Fruit fly (Drosophila melanogaster): Measurements from ENCODE around the gene COX5A.

The COX5A gene

dm6 chr3R:11820148-11820547, 989 bp downstream of the COX5A start:
- TF ChIP-seq Pdp1 (GFP tag; optimal IDR thresholded peaks at IDR 0.05) (peak in 1 of 2 experiments; percentile 93), tll (GFP tag; optimal IDR thresholded peaks at IDR 0.05) (no peak)

- TF ChIP-seq Pdp1 (GFP tag; optimal IDR thresholded peaks at IDR 0.05) (peak in 1 of 2 experiments; percentile 88), hb (GFP tag; IDR thresholded peaks at IDR 0.05; ENCODE audit: partially characterized antibody) (no peak), CG9932 (GFP tag; IDR thresholded peaks at IDR 0.05) (no peak), CG12071 (GFP tag; optimal IDR thresholded peaks at IDR 0.05) (no peak), CG10462 (GFP tag; optimal IDR thresholded peaks at IDR 0.05) (no peak), crp (GFP tag; optimal IDR thresholded peaks at IDR 0.05) (no peak), peb (GFP tag; IDR thresholded peaks at IDR 0.05) (no peak), CG7786 (GFP tag; optimal IDR thresholded peaks at IDR 0.05) (no peak), CG3995 (GFP tag; optimal IDR thresholded peaks at IDR 0.05) (peak; percentile 43), CG7745 (tag; optimal IDR thresholded peaks at IDR 0.05) (no peak), Asciz (GFP tag; optimal IDR thresholded peaks at IDR 0.05) (no peak), ftz-f1 (GFP tag; optimal IDR thresholded peaks at IDR 0.05) (no peak), az2 (GFP tag; optimal IDR thresholded peaks at IDR 0.05) (no peak), al (GFP tag; IDR thresholded peaks at IDR 0.05) (no peak), cg (GFP tag; optimal IDR thresholded peaks at IDR 0.05) (peak; percentile 41)
Measured at dm6 chr3R:11821800-11822199, 2.6 kb downstream of the COX5A start.

dm6 chr3R:11822266-11822665, 3.1 kb downstream of the COX5A start, which contains the start of gene Kyat:
TSS of gene Kyat (minus strand) at chr3R:11822493.
- TF ChIP-seq CG4617 (GFP tag; optimal IDR thresholded peaks at IDR 0.05; ENCODE audit: borderline replicate concordance): peak; percentile 75
- no peak for TF ChIP-seq CG6654 (GFP tag; optimal IDR thresholded peaks at IDR 0.05)
- TF ChIP-seq ftz-f1 (GFP tag; optimal IDR thresholded peaks at IDR 0.05): peak; percentile 88
- peak; percentile 41 for TF ChIP-seq CG12391 (tag; optimal IDR thresholded peaks at IDR 0.05)
- TF ChIP-seq YL-1 (GFP tag; optimal IDR thresholded peaks at IDR 0.05): peak; percentile 69
- TF ChIP-seq pzg (GFP tag; optimal IDR thresholded peaks at IDR 0.05): peak; percentile 90
- TF ChIP-seq CG15514 (GFP tag; optimal IDR thresholded peaks at IDR 0.05): peak; percentile 35
- peak; percentile 98 for TF ChIP-seq chinmo (GFP tag; IDR thresholded peaks at IDR 0.05; ENCODE audit: partially characterized antibody)
- TF ChIP-seq Scr (GFP tag; IDR thresholded peaks at IDR 0.05; ENCODE audit: partially characterized antibody): peak; percentile 96
- TF ChIP-seq Ets97D (GFP tag; optimal IDR thresholded peaks at IDR 0.05): peak; percentile 64
- TF ChIP-seq vnd (GFP tag; IDR thresholded peaks at IDR 0.05; ENCODE audit: partially characterized antibody): peak; percentile 96
- TF ChIP-seq CG17829 (tag; optimal IDR thresholded peaks at IDR 0.05): peak; percentile 43
- TF ChIP-seq amos (GFP tag; IDR thresholded peaks at IDR 0.05; ENCODE audit: partially characterized antibody): peak; percentile 99
- TF ChIP-seq CG13287 (GFP tag; IDR thresholded peaks at IDR 0.05; ENCODE audit: partially characterized antibody): peak; percentile 99
- peak; percentile 96 for TF ChIP-seq inv (GFP tag; IDR thresholded peaks at IDR 0.05; ENCODE audit: partially characterized antibody)
- TF ChIP-seq Lim3 (GFP tag; IDR thresholded peaks at IDR 0.05): no peak
- peak; percentile 99 for TF ChIP-seq bbx (GFP tag; IDR thresholded peaks at IDR 0.05; ENCODE audit: partially characterized antibody)
- peak; percentile 59 for TF ChIP-seq CG12659 (GFP tag; optimal IDR thresholded peaks at IDR 0.05)
- peak; percentile 55 for TF ChIP-seq CG9932 (GFP tag; IDR thresholded peaks at IDR 0.05)
- peak; percentile 29 for TF ChIP-seq sug (tag; optimal IDR thresholded peaks at IDR 0.05)
- TF ChIP-seq Sox100B (GFP tag; optimal IDR thresholded peaks at IDR 0.05): no peak
- no peak for TF ChIP-seq CG3838 (GFP tag; optimal IDR thresholded peaks at IDR 0.05)
- TF ChIP-seq Fer1 (GFP tag; optimal IDR thresholded peaks at IDR 0.05): peak; percentile 22
- TF ChIP-seq Hr3 (GFP tag; optimal IDR thresholded peaks at IDR 0.05): peak; percentile 55
- TF ChIP-seq zen2 (GFP tag; IDR thresholded peaks at IDR 0.05; ENCODE audit: partially characterized antibody): peak; percentile 98
- peak; percentile 91 for TF ChIP-seq CG2129 (GFP tag; IDR thresholded peaks at IDR 0.05; ENCODE audit: partially characterized antibody)
- peak; percentile 27 for TF ChIP-seq MESR4 (GFP tag; optimal IDR thresholded peaks at IDR 0.05)
- TF ChIP-seq ERR (GFP tag; optimal IDR thresholded peaks at IDR 0.05): peak; percentile 42
- peak; percentile 96 for TF ChIP-seq Dp (GFP tag; optimal IDR thresholded peaks at IDR 0.05)
- peak; percentile 66 for TF ChIP-seq CG14710 (tag; optimal IDR thresholded peaks at IDR 0.05)
- peak; percentile 96 for TF ChIP-seq tna (GFP tag; IDR thresholded peaks at IDR 0.05; ENCODE audit: partially characterized antibody)

Data from whole organism, embryonic.